Worm (Caenorhabditis elegans): ENCODE data around the gene C46C2.2.
"Not testable (repeated sequence)": the region's sequence is repeated elsewhere in the genome, so short reads cannot be mapped to it uniquely, and the experiment has no call there.

- not testable (repeated sequence) for TF ChIP-seq ztf-4, skn-1, nhr-23, nhr-76, egl-27, ztf-11 (tag; optimal IDR thresholded peaks at IDR 0.05)
Measured at ce11 chrIV:9249219-9249618, 31.7 kb downstream of the C46C2.2 start, which contains the start of gene Y11D7A.7.
